Worm (Caenorhabditis elegans) whole organism, late embryonic: ENCODE data around the gene C10B5.3.

ENCODE experiments used
- C08G9.2 ChIP-seq: sonication (generic microtip); optimal IDR thresholded peaks from 2 replicates; lab custom pipeline; 2016; ENCODE audit warnings: mild to moderate bottlenecking, missing genetic modification characterization, moderate library complexity, missing compliant biosample characterization
- C38D4.7 ChIP-seq: fragments of 200-800 bp; sonication (Bioruptor generic); optimal IDR thresholded peaks from 2 replicates; lab custom pipeline; 2018; ENCODE audit warnings: mild to moderate bottlenecking, missing genetic modification characterization, moderate library complexity, missing compliant biosample characterization
- K02D7.2 ChIP-seq: sonication (generic microtip); optimal IDR thresholded peaks from 2 replicates; lab custom pipeline; 2017; ENCODE audit warnings: mild to moderate bottlenecking, missing genetic modification characterization, missing compliant biosample characterization
- Y22D7AL.16 ChIP-seq: sonication (generic microtip); optimal IDR thresholded peaks from 2 replicates; lab custom pipeline; 2016; ENCODE audit warnings: missing genetic modification characterization, missing compliant biosample characterization
- ama-1 ChIP-seq: fragments of 150-350 bp; optimal IDR thresholded peaks from 2 replicates; lab custom pipeline; 2014
- ceh-19 ChIP-seq: fragments of 200-800 bp; sonication (Bioruptor generic); optimal IDR thresholded peaks from 2 replicates; lab custom pipeline; 2018; ENCODE audit warnings: mild to moderate bottlenecking, missing genetic modification characterization, missing compliant biosample characterization
- ceh-22 ChIP-seq: sonication (generic microtip); optimal IDR thresholded peaks from 2 replicates; lab custom pipeline; 2017; ENCODE audit warnings: missing biosample characterization, missing genetic modification characterization
- ceh-24 ChIP-seq: sonication (generic microtip); optimal IDR thresholded peaks from 2 replicates; lab custom pipeline; 2016; ENCODE audit warnings: mild to moderate bottlenecking, missing genetic modification characterization, missing compliant biosample characterization
- ceh-30 ChIP-seq: fragments of 150-350 bp; optimal IDR thresholded peaks from 2 replicates; lab custom pipeline; 2014; ENCODE audit warnings: missing biosample characterization, missing genetic modification characterization
- ceh-31 ChIP-seq: sonication (generic microtip); optimal IDR thresholded peaks from 2 replicates; lab custom pipeline; 2016; ENCODE audit warnings: missing genetic modification characterization, missing compliant biosample characterization
- ceh-34 ChIP-seq: sonication (generic microtip); optimal IDR thresholded peaks from 2 replicates; lab custom pipeline; 2016; ENCODE audit warnings: mild to moderate bottlenecking, missing genetic modification characterization, missing compliant biosample characterization
- ceh-48 ChIP-seq: sonication (generic microtip); optimal IDR thresholded peaks from 2 replicates; lab custom pipeline; 2016; ENCODE audit warnings: missing genetic modification characterization, inconsistent platforms, missing compliant biosample characterization
- elt-2 ChIP-seq: sonication (generic microtip); optimal IDR thresholded peaks from 2 replicates; lab custom pipeline; 2016; ENCODE audit warnings: missing genetic modification reagents, missing genetic modification characterization, missing compliant biosample characterization
- elt-4 ChIP-seq: sonication (generic microtip); optimal IDR thresholded peaks from 2 replicates; lab custom pipeline; 2016; ENCODE audit warnings: missing genetic modification characterization, missing compliant biosample characterization
- fkh-10 ChIP-seq: fragments of 150-350 bp; optimal IDR thresholded peaks from 2 replicates; lab custom pipeline; 2014; ENCODE audit warnings: missing biosample characterization, missing genetic modification reagents, missing genetic modification characterization
- fkh-6 ChIP-seq: sonication (generic microtip); optimal IDR thresholded peaks from 2 replicates; lab custom pipeline; 2016; ENCODE audit warnings: missing genetic modification characterization, missing compliant biosample characterization
- gmeb-2 ChIP-seq: sonication (generic microtip); optimal IDR thresholded peaks from 2 replicates; lab custom pipeline; 2016; ENCODE audit warnings: missing genetic modification characterization, inconsistent platforms, missing compliant biosample characterization
- hlh-13 ChIP-seq: fragments of 200-800 bp; sonication (Bioruptor generic); optimal IDR thresholded peaks from 2 replicates; lab custom pipeline; 2018; ENCODE audit warnings: mild to moderate bottlenecking, missing genetic modification characterization, missing compliant biosample characterization
- hlh-15 ChIP-seq: sonication (generic microtip); optimal IDR thresholded peaks from 2 replicates; lab custom pipeline; 2016; ENCODE audit warnings: missing genetic modification characterization, missing compliant biosample characterization
- hlh-8 ChIP-seq: sonication (generic microtip); optimal IDR thresholded peaks from 2 replicates; lab custom pipeline; 2016; ENCODE audit warnings: missing genotype, missing genetic modification characterization, missing compliant biosample characterization
- lim-6 ChIP-seq: sonication (generic microtip); optimal IDR thresholded peaks from 2 replicates; lab custom pipeline; 2016; ENCODE audit warnings: missing genetic modification characterization, missing compliant biosample characterization
- nhr-11 ChIP-seq: fragments of 150-350 bp; optimal IDR thresholded peaks from 2 replicates; lab custom pipeline; 2014; ENCODE audit warnings: missing biosample characterization, missing genetic modification characterization
- pag-3 ChIP-seq: sonication (generic microtip); optimal IDR thresholded peaks from 2 replicates; lab custom pipeline; 2016; ENCODE audit warnings: missing compliant biosample characterization, missing genetic modification characterization, borderline replicate concordance
- pat-9 ChIP-seq: fragments of 200-800 bp; sonication (Bioruptor generic); optimal IDR thresholded peaks from 2 replicates; lab custom pipeline; 2018; ENCODE audit warnings: mild to moderate bottlenecking, missing genetic modification characterization, moderate library complexity, missing compliant biosample characterization
- pha-2 ChIP-seq: sonication (generic microtip); optimal IDR thresholded peaks from 2 replicates; lab custom pipeline; 2017; ENCODE audit warnings: mild to moderate bottlenecking, missing genetic modification characterization, missing compliant biosample characterization
- pqm-1 ChIP-seq: sonication (generic microtip); optimal IDR thresholded peaks from 2 replicates; lab custom pipeline; 2016; ENCODE audit warnings: missing genetic modification characterization, missing compliant biosample characterization
- sox-2 ChIP-seq: fragments of 200-800 bp; sonication (Bioruptor generic); IDR thresholded peaks from 2 replicates; pipeline ENCODE4 v1.3.6; 2022; ENCODE audit warnings: missing genetic modification reagents, missing genetic modification characterization, missing compliant biosample characterization
- sox-4 ChIP-seq: sonication (generic microtip); optimal IDR thresholded peaks from 2 replicates; lab custom pipeline; 2017; ENCODE audit warnings: mild to moderate bottlenecking, missing genetic modification characterization, inconsistent platforms, missing compliant biosample characterization
- syd-9 ChIP-seq: sonication (generic microtip); optimal IDR thresholded peaks from 2 replicates; lab custom pipeline; 2016; ENCODE audit warnings: mild to moderate bottlenecking, missing genetic modification characterization, moderate library complexity, missing compliant biosample characterization
- tbx-2 ChIP-seq: sonication (generic microtip); optimal IDR thresholded peaks from 2 replicates; lab custom pipeline; 2016; ENCODE audit warnings: missing genetic modification characterization, missing compliant biosample characterization
- tbx-7 ChIP-seq: sonication (generic microtip); optimal IDR thresholded peaks from 2 replicates; lab custom pipeline; 2016; ENCODE audit warnings: missing genotype, missing genetic modification characterization, missing compliant biosample characterization
- ttx-3 ChIP-seq: sonication (generic microtip); optimal IDR thresholded peaks from 2 replicates; lab custom pipeline; 2016; ENCODE audit warnings: missing genetic modification reagents, missing genetic modification characterization, missing compliant biosample characterization
- unc-42 ChIP-seq: sonication (generic microtip); optimal IDR thresholded peaks from 2 replicates; lab custom pipeline; 2016; ENCODE audit warnings: missing genotype, missing genetic modification characterization, missing compliant biosample characterization
- zip-5 ChIP-seq: sonication (generic microtip); optimal IDR thresholded peaks from 2 replicates; lab custom pipeline; 2016; ENCODE audit warnings: missing genetic modification characterization, missing compliant biosample characterization

The C10B5.3 gene

ce11 chrV:8560916-8561315, 27.1 kb downstream of the C10B5.3 start, which contains the start of gene acr-16:
TSS of gene acr-16 (plus strand) at chrV:8561216.
- TF ChIP-seq ceh-30 (tag; lab: Kevin White, UChicago) (no peak), hlh-13 (GFP tag; lab: Kevin White, UChicago) (no peak)

- no peak for TF ChIP-seq pag-3 (tag; lab: Kevin White, UChicago)
- peak; percentile 24 for TF ChIP-seq unc-42 (tag; lab: Kevin White, UChicago)
- no peak for TF ChIP-seq ceh-34 (tag; lab: Kevin White, UChicago)
- TF ChIP-seq sox-2 (GFP tag; lab: Robert Waterston, UW) = no peak
- no peak for TF ChIP-seq lim-6 (tag; lab: Kevin White, UChicago)
- TF ChIP-seq tbx-2 = no peak
These were observed 32.0 kb downstream of the C10B5.3 start for ce11 chrV:8555955-8556354.

- TF ChIP-seq tbx-7 (tag; lab: Kevin White, UChicago) (no peak), sox-2 (GFP tag; lab: Robert Waterston, UW) (no peak), tbx-2 (no peak), pqm-1 (tag; lab: Kevin White, UChicago) (no peak), ceh-48 (tag; lab: Kevin White, UChicago) (no peak), hlh-13 (GFP tag; lab: Kevin White, UChicago) (no peak), syd-9 (no peak), C08G9.2 (no peak), ceh-31 (tag; lab: Kevin White, UChicago) (no peak), fkh-6 (tag; lab: Kevin White, UChicago) (no peak), hlh-15 (no peak), ttx-3 (tag; lab: Kevin White, UChicago) (no peak), pag-3 (tag; lab: Kevin White, UChicago) (no peak), C38D4.7 (GFP tag; lab: Kevin White, UChicago) (no peak), Y22D7AL.16 (tag; lab: Kevin White, UChicago) (no peak), pat-9 (no peak)
- TF ChIP-seq, all 69 proteins: peak for 0
These were observed 35.5 kb downstream of the C10B5.3 start, which contains the start of gene acr-15 for ce11 chrV:8552460-8552859. TSS of gene acr-15 (plus strand) at chrV:8552695.

- TF ChIP-seq Y22D7AL.16 (tag; lab: Kevin White, UChicago) (no peak), pha-2 (no peak), nhr-11 (tag; lab: Kevin White, UChicago) (no peak), tbx-2 (no peak), ceh-34 (tag; lab: Kevin White, UChicago) (no peak), elt-2 (no peak), sox-2 (GFP tag; lab: Robert Waterston, UW) (no peak), sox-4 (tag; lab: Kevin White, UChicago) (no peak), gmeb-2 (tag; lab: Kevin White, UChicago) (no peak), hlh-8 (no peak), ama-1 (lab: Kevin White, UChicago) (no peak), zip-5 (tag; lab: Kevin White, UChicago) (no peak), unc-42 (tag; lab: Kevin White, UChicago) (no peak), ceh-24 (no peak), ceh-22 (no peak), fkh-6 (tag; lab: Kevin White, UChicago) (no peak)
These were observed 39.0 kb downstream of the C10B5.3 start, which contains the start of gene stdh-4 for ce11 chrV:8548989-8549388. TSS of gene stdh-4 (plus strand) at chrV:8549289.

- TF ChIP-seq sox-4 (tag; lab: Kevin White, UChicago) (no peak), ceh-30 (tag; lab: Kevin White, UChicago) (no peak), fkh-10 (GFP tag; lab: Kevin White, UChicago) (no peak), ceh-19 (no peak), elt-4 (tag; lab: Kevin White, UChicago) (peak; percentile 1), K02D7.2 (tag; lab: Kevin White, UChicago) (no peak), nhr-11 (tag; lab: Kevin White, UChicago) (no peak)
These were observed 42.3 kb downstream of the C10B5.3 start, which contains the start of the genes slc-17.8 and asns-1 for ce11 chrV:8545531-8546224. TSS of gene slc-17.8 (minus strand) at chrV:8545581. TSS of gene asns-1 (plus strand) at chrV:8546174.
